Fruit fly (Drosophila melanogaster) whole organism, prepupa: ENCODE measurements around the gene CG4582.

Source experiments
- CG10631 ChIP-seq: fragments of 200-800 bp; sonication (Bioruptor generic); optimal IDR thresholded peaks from 2 replicates; lab custom pipeline; 2016; ENCODE audit warnings: missing biosample characterization, missing genetic modification characterization
- CG15336 ChIP-seq: fragments of 200-800 bp; sonication (Bioruptor generic); IDR thresholded peaks from 2 replicates; pipeline ENCODE4 v1.3.6; 2022; ENCODE audit warnings: missing biosample characterization, missing genetic modification characterization
- CG3919 ChIP-seq: fragments of 200-800 bp; sonication (Bioruptor generic); optimal IDR thresholded peaks from 3 replicates; lab custom pipeline; 2016; ENCODE audit warnings: missing biosample characterization, missing genetic modification characterization
- CG6792 ChIP-seq: fragments of 200-800 bp; sonication (Bioruptor generic); optimal IDR thresholded peaks from 3 replicates; lab custom pipeline; 2016; ENCODE audit warnings: missing biosample characterization, missing genetic modification characterization
- CG8632 ChIP-seq: fragments of 200-800 bp; sonication (Bioruptor generic); optimal IDR thresholded peaks from 3 replicates; lab custom pipeline; 2016; ENCODE audit warnings: missing biosample characterization, missing genetic modification characterization
- CG9139 ChIP-seq: fragments of 200-800 bp; sonication (Bioruptor generic); optimal IDR thresholded peaks from 3 replicates; lab custom pipeline; 2017; ENCODE audit warnings: missing biosample characterization, mild to moderate bottlenecking, missing genetic modification characterization
- achi ChIP-seq: fragments of 200-800 bp; sonication (Bioruptor generic); optimal IDR thresholded peaks from 3 replicates; lab custom pipeline; 2016; ENCODE audit warnings: missing biosample characterization, missing genetic modification characterization
- cyc ChIP-seq: fragments of 200-800 bp; sonication (Bioruptor generic); optimal IDR thresholded peaks from 3 replicates; lab custom pipeline; 2016; ENCODE audit warnings: missing biosample characterization, missing genetic modification characterization
- spab ChIP-seq: fragments of 200-800 bp; sonication (Bioruptor generic); optimal IDR thresholded peaks from 2 replicates; lab custom pipeline; 2017; ENCODE audit warnings: missing biosample characterization, mild to moderate bottlenecking, missing genetic modification characterization, missing genetic modification reagents
- ss ChIP-seq, 2 experiments: fragments of 200-800 bp; sonication (Bioruptor generic); optimal IDR thresholded peaks; 2 replicates in 1 of 2; 3 replicates in 1 of 2; lab custom pipeline; 2017 to 2018; ENCODE audit warnings: mild to moderate bottlenecking in 2 of 2, missing biosample characterization in 2 of 2, missing genetic modification characterization in 2 of 2, moderate library complexity in 1 of 2

DNA sequence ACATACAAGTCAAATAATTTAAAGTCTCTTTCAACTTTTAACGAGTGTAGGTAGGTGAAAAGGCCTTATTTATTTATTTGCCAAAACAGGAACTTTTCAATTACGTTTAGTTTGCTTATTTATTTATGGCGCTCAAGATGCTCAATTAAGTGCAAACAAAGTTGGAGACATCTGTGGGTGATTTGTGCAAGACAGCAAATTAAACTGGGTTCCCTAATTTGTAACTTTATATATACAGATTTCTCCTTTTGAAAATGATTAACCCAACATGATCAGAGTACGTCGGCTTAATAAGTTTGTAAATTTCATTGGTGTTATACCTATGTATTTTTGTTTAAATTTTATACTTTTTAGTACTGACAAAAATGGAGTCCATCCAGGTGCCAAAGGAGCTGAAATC lies 35.1 kb upstream of the CG4582 start, which contains the start of gene CG5071:
- TF ChIP-seq CG8632 (GFP tag; lab: Kevin White, UChicago), result no peak
- no peak for TF ChIP-seq achi
- no peak for TF ChIP-seq CG9139 (GFP tag; lab: Kevin White, UChicago)
- no peak for TF ChIP-seq CG15336 (GFP tag; lab: Robert Waterston, UW)
- TF ChIP-seq CG6792, result no peak
- no peak for TF ChIP-seq spab (GFP tag; lab: Kevin White, UChicago)
- TF ChIP-seq CG10631 (GFP tag; lab: Kevin White, UChicago), result no peak
- no peak for TF ChIP-seq cyc
- no peak for TF ChIP-seq ss (GFP tag; optimal IDR thresholded peaks at IDR 0.05; lab: Kevin White, UChicago)
- TF ChIP-seq CG3919 (GFP tag; lab: Kevin White, UChicago), result no peak
